Worm (Caenorhabditis elegans) whole organism, early embryonic: Measurements from ENCODE around the gene srj-27.

Source experiments
- B0310.2 ChIP-seq: sonication (generic microtip); optimal IDR thresholded peaks from 2 replicates; lab custom pipeline; 2016; ENCODE audit warnings: mild to moderate bottlenecking, missing genetic modification characterization, missing compliant biosample characterization
- F13C5.2 ChIP-seq: sonication (generic microtip); optimal IDR thresholded peaks from 2 replicates; lab custom pipeline; 2017; ENCODE audit warnings: mild to moderate bottlenecking, missing genetic modification characterization, inconsistent platforms, missing compliant biosample characterization
- ama-1 ChIP-seq: fragments of 150-350 bp; optimal IDR thresholded peaks from 2 replicates; lab custom pipeline; 2014
- ceh-36 ChIP-seq: sonication (generic microtip); optimal IDR thresholded peaks from 2 replicates; lab custom pipeline; 2016; ENCODE audit warnings: missing genetic modification characterization, inconsistent platforms, missing compliant biosample characterization
- ets-7 ChIP-seq: sonication (generic microtip); optimal IDR thresholded peaks from 2 replicates; lab custom pipeline; 2016; ENCODE audit warnings: missing genotype, missing genetic modification characterization, missing compliant biosample characterization
- flt-1 ChIP-seq: fragments of 200-800 bp; sonication (Bioruptor generic); IDR thresholded peaks from 2 replicates; pipeline ENCODE4 v1.3.6; 2022; ENCODE audit warnings: missing genetic modification characterization, missing compliant biosample characterization
- hnd-1 ChIP-seq: sonication (generic microtip); optimal IDR thresholded peaks from 2 replicates; lab custom pipeline; 2016; ENCODE audit warnings: missing genetic modification characterization, missing compliant biosample characterization
- pes-1 ChIP-seq: fragments of 200-800 bp; sonication (Bioruptor generic); IDR thresholded peaks from 2 replicates; pipeline ENCODE4 v1.3.6; 2022; ENCODE audit warnings: missing genetic modification reagents, missing genetic modification characterization, missing compliant biosample characterization
- sea-1 ChIP-seq: fragments of 200-800 bp; sonication (Bioruptor generic); conservative IDR thresholded peaks from 2 replicates; pipeline ENCODE4 v1.3.6; 2022; ENCODE audit warnings: missing genetic modification characterization, missing compliant biosample characterization
- tbx-11 ChIP-seq: fragments of 200-800 bp; sonication (Bioruptor generic); IDR thresholded peaks from 2 replicates; pipeline ENCODE4 v1.3.6; 2022; ENCODE audit warnings: missing genetic modification characterization, missing compliant biosample characterization
- tbx-37 ChIP-seq: fragments of 200-800 bp; sonication (Bioruptor generic); conservative IDR thresholded peaks from 2 replicates; pipeline ENCODE4 v1.3.6; 2022; ENCODE audit warnings: missing genetic modification reagents, missing genetic modification characterization, missing compliant biosample characterization
- tra-4 ChIP-seq: sonication (generic microtip); optimal IDR thresholded peaks from 2 replicates; lab custom pipeline; 2017; ENCODE audit warnings: missing genetic modification characterization, missing compliant biosample characterization

DNA sequence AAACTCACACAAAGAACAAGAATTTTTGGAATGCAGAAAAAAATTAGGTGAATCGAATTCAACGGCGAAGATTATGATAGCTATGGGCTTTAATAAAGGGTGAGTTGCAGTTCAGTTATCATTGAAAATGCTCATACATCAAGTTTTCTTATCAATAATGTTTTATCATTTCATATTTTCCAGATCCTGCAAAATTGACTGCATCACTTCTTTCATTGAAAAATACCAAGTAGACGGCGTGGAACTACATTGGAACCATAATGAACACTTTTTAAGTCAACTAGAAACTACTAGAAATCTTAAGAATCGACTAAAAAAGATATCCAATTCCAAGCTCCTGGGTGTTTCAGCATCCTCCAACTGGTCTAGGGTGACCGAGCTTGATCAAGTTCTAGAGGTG is 16.0 kb upstream of the srj-27 start, which contains the start of gene K08F9.1:
- TF ChIP-seq ets-7, result no peak
- no peak for TF ChIP-seq sea-1 (GFP tag; lab: Robert Waterston, UW)
- TF ChIP-seq F13C5.2 (tag; lab: Kevin White, UChicago), result no peak
- no peak for TF ChIP-seq ama-1 (lab: Kevin White, UChicago)
- no peak for TF ChIP-seq tbx-37 (GFP tag; lab: Robert Waterston, UW)
- TF ChIP-seq hnd-1 (tag; lab: Kevin White, UChicago), result no peak
- TF ChIP-seq pes-1 (GFP tag; lab: Robert Waterston, UW), result no peak
- TF ChIP-seq tra-4, result no peak
- TF ChIP-seq flt-1 (GFP tag; lab: Robert Waterston, UW), result no peak
- no peak for TF ChIP-seq ceh-36 (tag; lab: Kevin White, UChicago)
- TF ChIP-seq tbx-11 (GFP tag; lab: Robert Waterston, UW), result no peak
- no peak for TF ChIP-seq B0310.2 (tag; lab: Kevin White, UChicago)
